Worm (Caenorhabditis elegans) whole organism, L1 larva: ENCODE measurements around the gene F19H6.6.

ENCODE experiments used
- F16B12.6 ChIP-seq: fragments of 150-350 bp; optimal IDR thresholded peaks from 2 replicates; lab custom pipeline; 2014; ENCODE audit warnings: missing biosample characterization, missing genetic modification characterization
- Y116A8C.19 ChIP-seq: sonication (generic microtip); optimal IDR thresholded peaks from 2 replicates; lab custom pipeline; 2016; ENCODE audit warnings: missing compliant biosample characterization, missing genetic modification characterization, borderline replicate concordance
- alr-1 ChIP-seq: fragments of 200-800 bp; sonication (Bioruptor generic); optimal IDR thresholded peaks from 2 replicates; lab custom pipeline; 2018; ENCODE audit warnings: borderline replicate concordance, mild to moderate bottlenecking, missing genetic modification characterization, missing compliant biosample characterization
- aly-2 ChIP-seq: fragments of 150-350 bp; optimal IDR thresholded peaks from 2 replicates; lab custom pipeline; 2014; ENCODE audit warnings: missing biosample characterization, missing genetic modification characterization
- blmp-1 ChIP-seq: fragments of 150-350 bp; optimal IDR thresholded peaks from 2 replicates; lab custom pipeline; 2014; ENCODE audit warnings: missing biosample characterization, missing genetic modification characterization
- ceh-63 ChIP-seq: fragments of 200-800 bp; sonication (Bioruptor generic); optimal IDR thresholded peaks from 2 replicates; lab custom pipeline; 2018; ENCODE audit warnings: mild to moderate bottlenecking, missing genetic modification characterization, missing compliant biosample characterization
- ceh-82 ChIP-seq, 3 experiments: fragments of 150-350 bp in 1 of 3; sonication (generic microtip) in 2 of 3; optimal IDR thresholded peaks; 2 replicates each; lab custom pipeline; 2014 to 2017; ENCODE audit warnings: missing biosample characterization in 3 of 3, missing genetic modification characterization in 3 of 3
- efl-1 ChIP-seq, 4 experiments: fragments of 150-350 bp; optimal IDR thresholded peaks in 3 of 4; peaks in 1 of 4; 1 replicate in 1 of 4; 2 replicates in 3 of 4; lab custom pipeline; 2014; ENCODE audit warnings: missing biosample characterization in 2 of 4, missing genetic modification characterization in 2 of 4, missing genetic modification reagents in 2 of 4
- egl-27 ChIP-seq, 2 experiments: fragments of 150-350 bp in 1 of 2; sonication (generic microtip); optimal IDR thresholded peaks; 3 replicates each; lab custom pipeline; 2017 to 2018; ENCODE audit warnings: missing biosample characterization in 2 of 2, missing genetic modification characterization in 2 of 2, missing genetic modification reagents in 2 of 2
- elt-2 ChIP-seq: sonication (generic microtip); optimal IDR thresholded peaks from 2 replicates; lab custom pipeline; 2016; ENCODE audit warnings: missing genetic modification characterization, mild to moderate bottlenecking, inconsistent platforms, missing compliant biosample characterization, missing genetic modification reagents
- fkh-4 ChIP-seq: sonication (generic microtip); optimal IDR thresholded peaks from 2 replicates; lab custom pipeline; 2016; ENCODE audit warnings: missing compliant biosample characterization, missing genetic modification characterization, borderline replicate concordance
- grh-1 ChIP-seq: fragments of 200-800 bp; sonication (Bioruptor generic); IDR thresholded peaks from 2 replicates; pipeline ENCODE4 v1.3.6; 2022; ENCODE audit warnings: missing genetic modification reagents, missing genetic modification characterization, missing compliant biosample characterization
- hlh-17 ChIP-seq: fragments of 200-800 bp; sonication (Bioruptor generic); optimal IDR thresholded peaks from 2 replicates; lab custom pipeline; 2018; ENCODE audit warnings: missing genetic modification characterization, mild to moderate bottlenecking, missing compliant biosample characterization, moderate library complexity, borderline replicate concordance
- hlh-4 ChIP-seq: sonication (generic microtip); optimal IDR thresholded peaks from 2 replicates; lab custom pipeline; 2016; ENCODE audit warnings: mild to moderate bottlenecking, missing genetic modification characterization, missing compliant biosample characterization
- jun-1 ChIP-seq: fragments of 150-350 bp; optimal IDR thresholded peaks from 2 replicates; lab custom pipeline; 2014; ENCODE audit warnings: missing biosample characterization, missing genetic modification reagents, missing genetic modification characterization
- lin-14 ChIP-seq: fragments of 200-800 bp; sonication (Bioruptor generic); optimal IDR thresholded peaks from 2 replicates; lab custom pipeline; 2018; ENCODE audit warnings: mild to moderate bottlenecking, missing genetic modification characterization, moderate library complexity, missing compliant biosample characterization
- lin-35 ChIP-seq, 2 experiments: fragments of 150-350 bp; optimal IDR thresholded peaks; 2 replicates each; lab custom pipeline; 2014; ENCODE audit warnings: missing biosample characterization in 2 of 2, missing genetic modification characterization in 2 of 2, missing genetic modification reagents in 2 of 2
- lin-39 ChIP-seq: fragments of 150-350 bp; optimal IDR thresholded peaks from 2 replicates; lab custom pipeline; 2014; ENCODE audit warnings: missing biosample characterization, missing genetic modification reagents, missing genetic modification characterization
- lsy-2 ChIP-seq, 2 experiments: fragments of 150-350 bp; optimal IDR thresholded peaks; 2 replicates each; lab custom pipeline; 2014; ENCODE audit warnings: missing biosample characterization in 2 of 2, missing genetic modification characterization in 2 of 2
- mab-9 ChIP-seq: fragments of 200-800 bp; sonication (Bioruptor generic); IDR thresholded peaks from 2 replicates; pipeline ENCODE4 v1.3.6; 2022; ENCODE audit warnings: missing genetic modification reagents, missing genetic modification characterization, missing compliant biosample characterization
- mef-2 ChIP-seq: fragments of 150-350 bp; optimal IDR thresholded peaks from 2 replicates; lab custom pipeline; 2014; ENCODE audit warnings: missing biosample characterization, missing genetic modification characterization
- mep-1 ChIP-seq: fragments of 150-350 bp; optimal IDR thresholded peaks from 2 replicates; lab custom pipeline; 2014; ENCODE audit warnings: missing biosample characterization, missing genetic modification characterization
- nhr-20 ChIP-seq: sonication (generic microtip); optimal IDR thresholded peaks from 2 replicates; lab custom pipeline; 2016; ENCODE audit warnings: mild to moderate bottlenecking, missing genetic modification characterization, missing compliant biosample characterization
- nhr-28 ChIP-seq: fragments of 150-350 bp; optimal IDR thresholded peaks from 2 replicates; lab custom pipeline; 2014; ENCODE audit warnings: missing biosample characterization, missing genetic modification characterization
- nhr-71 ChIP-seq: sonication (generic microtip); optimal IDR thresholded peaks from 2 replicates; lab custom pipeline; 2016; ENCODE audit warnings: mild to moderate bottlenecking, missing genetic modification characterization, moderate library complexity, missing compliant biosample characterization
- nhr-76 ChIP-seq: sonication (generic microtip); optimal IDR thresholded peaks from 2 replicates; lab custom pipeline; 2017; ENCODE audit warnings: missing biosample characterization, missing genetic modification characterization
- nhr-85 ChIP-seq: sonication (generic microtip); peaks from one replicate; lab custom pipeline; 2016; ENCODE audit warnings: missing genetic modification characterization, inconsistent platforms, missing compliant biosample characterization
- pag-3 ChIP-seq: sonication (generic microtip); optimal IDR thresholded peaks from 2 replicates; lab custom pipeline; 2017; ENCODE audit warnings: missing genetic modification characterization, mild to moderate bottlenecking, missing compliant biosample characterization, antibody characterized with exemption, borderline replicate concordance; ENCODE audit not compliant: insufficient read depth
- pax-3 ChIP-seq: fragments of 200-800 bp; sonication (Bioruptor generic); optimal IDR thresholded peaks from 2 replicates; lab custom pipeline; 2018; ENCODE audit warnings: mild to moderate bottlenecking, missing genetic modification characterization, moderate library complexity, missing compliant biosample characterization
- skn-1 ChIP-seq: fragments of 150-350 bp; optimal IDR thresholded peaks from 2 replicates; lab custom pipeline; 2014; ENCODE audit warnings: missing biosample characterization, missing genetic modification characterization
- sptf-1 ChIP-seq: fragments of 150-350 bp; optimal IDR thresholded peaks from 2 replicates; lab custom pipeline; 2014; ENCODE audit warnings: missing biosample characterization, missing genetic modification characterization
- tbx-2 ChIP-seq: sonication (generic microtip); optimal IDR thresholded peaks from 2 replicates; lab custom pipeline; 2016; ENCODE audit warnings: missing genetic modification characterization, missing compliant biosample characterization
- unc-130 ChIP-seq: fragments of 150-350 bp; optimal IDR thresholded peaks from 2 replicates; lab custom pipeline; 2017; ENCODE audit warnings: missing biosample characterization, missing genetic modification characterization, inconsistent platforms
- unc-30 ChIP-seq: sonication (generic microtip); optimal IDR thresholded peaks from 2 replicates; lab custom pipeline; 2017; ENCODE audit warnings: missing biosample characterization, missing genetic modification characterization
- unc-86 ChIP-seq: sonication (generic microtip); optimal IDR thresholded peaks from 2 replicates; lab custom pipeline; 2016; ENCODE audit warnings: missing genetic modification characterization, missing compliant biosample characterization
- unc-98 ChIP-seq: fragments of 200-800 bp; sonication (Bioruptor generic); IDR thresholded peaks from 2 replicates; pipeline ENCODE4 v1.3.6; 2022; ENCODE audit warnings: missing genetic modification characterization, missing compliant biosample characterization
- xbp-1 ChIP-seq: sonication (generic microtip); optimal IDR thresholded peaks from 2 replicates; lab custom pipeline; 2016; ENCODE audit warnings: missing genetic modification characterization, missing compliant biosample characterization
- ztf-4 ChIP-seq: fragments of 150-350 bp; optimal IDR thresholded peaks from 2 replicates; lab custom pipeline; 2014; ENCODE audit warnings: missing biosample characterization, missing genetic modification characterization

F19H6.6 gene

ce11 chrX:12393786-12394308, 33.2 kb downstream of the F19H6.6 start, which contains the start of gene F17E5.2 (continued):
- TF ChIP-seq nhr-28 (tag; lab: Kevin White, UChicago) (no peak), nhr-85 (tag; lab: Kevin White, UChicago) (peak; percentile 95), jun-1 (tag; lab: Kevin White, UChicago) (peak; percentile 93), mep-1 (peak; percentile 99), mab-9 (peak; percentile 65; the same call in 1 of the 2 replicates), unc-98 (GFP tag; lab: Robert Waterston, UW) (no peak), lin-35 (GFP tag; optimal IDR thresholded peaks at IDR 0.05; lab: Kevin White, UChicago) (peak; percentile 84 to 92), blmp-1 (tag; lab: Kevin White, UChicago) (peak; percentile 86), mef-2 (peak; percentile 90), alr-1 (tag; lab: Kevin White, UChicago) (no peak), aly-2 (tag; lab: Kevin White, UChicago) (peak; percentile 72), ztf-4 (tag; lab: Kevin White, UChicago) (peak; percentile 95), unc-86 (tag; lab: Kevin White, UChicago) (peak; percentile 90), grh-1 (peak; percentile 86), hlh-17 (GFP tag; lab: Kevin White, UChicago) (no peak), fkh-4 (no peak), unc-130 (peak; percentile 93), skn-1 (tag; lab: Kevin White, UChicago) (peak; percentile 91), ceh-63 (GFP tag; lab: Kevin White, UChicago) (no peak), nhr-20 (tag; lab: Kevin White, UChicago) (peak; percentile 97), ceh-82 (tag; optimal IDR thresholded peaks at IDR 0.05; lab: Kevin White, UChicago) (peak; percentile 86 to 94 (median 92)), nhr-71 (peak; percentile 97), pag-3 (no peak), xbp-1 (tag; lab: Kevin White, UChicago) (peak; percentile 93), hlh-4 (no peak), unc-30 (no peak), elt-2 (peak; percentile 70), tbx-2 (tag; lab: Kevin White, UChicago) (peak; percentile 94), Y116A8C.19 (tag; lab: Kevin White, UChicago) (peak; percentile 9), F16B12.6 (tag; lab: Kevin White, UChicago) (peak; percentile 59), sptf-1 (tag; lab: Kevin White, UChicago) (no peak), lsy-2 (tag; optimal IDR thresholded peaks at IDR 0.05; lab: Kevin White, UChicago) (peak; percentile 92 to 94)
- TF ChIP-seq, all 84 proteins: peak for 63

- peak; percentile 74 for TF ChIP-seq mab-9
- peak; percentile 4 for TF ChIP-seq lin-39 (tag; lab: Kevin White, UChicago)
- no peak for TF ChIP-seq efl-1 (optimal IDR thresholded peaks at IDR 0.05; lab: Kevin White, UChicago)
- peak in 1 of 2 experiments; percentile 46 for TF ChIP-seq efl-1 (GFP tag; optimal IDR thresholded peaks at IDR 0.05 in 1 of 2; lab: Kevin White, UChicago)
- TF ChIP-seq lin-14 (GFP tag; lab: Kevin White, UChicago), result peak; percentile 67
- no peak for TF ChIP-seq egl-27 (tag; optimal IDR thresholded peaks at IDR 0.05; lab: Kevin White, UChicago)
Observed at ce11 chrX:12404729-12405128, 44.1 kb downstream of the F19H6.6 start.

- TF ChIP-seq lin-14 (GFP tag; lab: Kevin White, UChicago) (peak; percentile 43), sptf-1 (tag; lab: Kevin White, UChicago) (no peak), tbx-2 (tag; lab: Kevin White, UChicago) (no peak), nhr-71 (peak; percentile 6), pax-3 (no peak), nhr-76 (tag; lab: Kevin White, UChicago) (no peak), efl-1 (optimal IDR thresholded peaks at IDR 0.05; lab: Kevin White, UChicago) (no peak), efl-1 (GFP tag; optimal IDR thresholded peaks at IDR 0.05 in 1 of 2; lab: Kevin White, UChicago) (peak in 1 of 2 experiments; percentile 30)
Observed at ce11 chrX:12406037-12406436, 45.4 kb downstream of the F19H6.6 start.
